Fruit fly (Drosophila melanogaster): Measurements from ENCODE around the gene CG14073.

Gene CG14073

dm6 chr3L:18781653-18782629, 38.5 kb downstream of the CG14073 start:
- TF ChIP-seq Hr78 (GFP tag; optimal IDR thresholded peaks at IDR 0.05) (no peak), CG9705 (GFP tag; optimal IDR thresholded peaks at IDR 0.05) (no peak), psq (GFP tag; optimal IDR thresholded peaks at IDR 0.05) (no peak), woc (GFP tag; optimal IDR thresholded peaks at IDR 0.05) (no peak), Hnf4 (GFP tag; optimal IDR thresholded peaks at IDR 0.05) (no peak), pan (optimal IDR thresholded peaks at IDR 0.05) (no peak), Myc (optimal IDR thresholded peaks at IDR 0.05) (no peak), fru (GFP tag; optimal IDR thresholded peaks at IDR 0.05) (no peak), Dfd (GFP tag; optimal IDR thresholded peaks at IDR 0.05) (no peak), ey (GFP tag; optimal IDR thresholded peaks at IDR 0.05) (no peak), tai (GFP tag; optimal IDR thresholded peaks at IDR 0.05) (no peak), HLH106 (tag; optimal IDR thresholded peaks at IDR 0.05) (no peak), CG32264 (GFP tag; optimal IDR thresholded peaks at IDR 0.05) (no peak), Rel (GFP tag; optimal IDR thresholded peaks at IDR 0.05) (no peak), Rel (tag; optimal IDR thresholded peaks at IDR 0.05) (no peak), CrebA (GFP tag; optimal IDR thresholded peaks at IDR 0.05; ENCODE audit: borderline replicate concordance) (no peak), sage (GFP tag; optimal IDR thresholded peaks at IDR 0.05) (no peak), Jra (GFP tag; optimal IDR thresholded peaks at IDR 0.05) (no peak), br (GFP tag; optimal IDR thresholded peaks at IDR 0.05) (no peak)

- no peak for TF ChIP-seq Dif (GFP tag; optimal IDR thresholded peaks at IDR 0.05; ENCODE audit: partially characterized antibody)
- TF ChIP-seq foxo (GFP tag; optimal IDR thresholded peaks at IDR 0.05): no peak
- no peak for TF ChIP-seq Hr78 (GFP tag; optimal IDR thresholded peaks at IDR 0.05)
- TF ChIP-seq Abd-B (GFP tag; optimal IDR thresholded peaks at IDR 0.05): no peak
- TF ChIP-seq Myc (optimal IDR thresholded peaks at IDR 0.05): no peak
- TF ChIP-seq dl (GFP tag; optimal IDR thresholded peaks at IDR 0.05; ENCODE audit: insufficient read depth in 1 of 2, partially characterized antibody in 2 of 2): no peak
- no peak for TF ChIP-seq CG32264 (GFP tag; optimal IDR thresholded peaks at IDR 0.05)
- no peak for TF ChIP-seq rgr (GFP tag; optimal IDR thresholded peaks at IDR 0.05)
- TF ChIP-seq usp (GFP tag; optimal IDR thresholded peaks at IDR 0.05): no peak
- no peak for TF ChIP-seq GATAd (GFP tag; optimal IDR thresholded peaks at IDR 0.05)
- no peak for TF ChIP-seq woc (GFP tag; optimal IDR thresholded peaks at IDR 0.05)
- no peak for TF ChIP-seq Hr83 (GFP tag; optimal IDR thresholded peaks at IDR 0.05; ENCODE audit: poor library complexity, severe bottlenecking)
- TF ChIP-seq lola (GFP tag; optimal IDR thresholded peaks at IDR 0.05): no peak
- TF ChIP-seq tai (GFP tag; optimal IDR thresholded peaks at IDR 0.05): no peak
- TF ChIP-seq N (GFP tag; optimal IDR thresholded peaks at IDR 0.05): no peak
- no peak for TF ChIP-seq HLH106 (tag; optimal IDR thresholded peaks at IDR 0.05)
- TF ChIP-seq sv (GFP tag; optimal IDR thresholded peaks at IDR 0.05): no peak
- no peak for TF ChIP-seq CG9705 (GFP tag; optimal IDR thresholded peaks at IDR 0.05)
- TF ChIP-seq pan (optimal IDR thresholded peaks at IDR 0.05): no peak
- no peak for TF ChIP-seq h (GFP tag; optimal IDR thresholded peaks at IDR 0.05)
Measured at dm6 chr3L:18772014-18772560, 48.4 kb downstream of the CG14073 start.

dm6 chr3L:18771095-18772013, 49.1 kb downstream of the CG14073 start:
- peak; percentile 11 for TF ChIP-seq ey (GFP tag; optimal IDR thresholded peaks at IDR 0.05)
- TF ChIP-seq dsf (GFP tag; optimal IDR thresholded peaks at IDR 0.05; ENCODE audit: borderline replicate concordance): no peak
- TF ChIP-seq usp (GFP tag; optimal IDR thresholded peaks at IDR 0.05): no peak
- TF ChIP-seq CG32264 (GFP tag; optimal IDR thresholded peaks at IDR 0.05): peak; percentile 35
- TF ChIP-seq N (GFP tag; optimal IDR thresholded peaks at IDR 0.05): no peak
- TF ChIP-seq brk (GFP tag; optimal IDR thresholded peaks at IDR 0.05): peak; percentile 25
- peak; percentile 22 to 68 for TF ChIP-seq foxo (GFP tag; optimal IDR thresholded peaks at IDR 0.05)
- no peak for TF ChIP-seq CG9705 (GFP tag; optimal IDR thresholded peaks at IDR 0.05)
- no peak for TF ChIP-seq tai (GFP tag; optimal IDR thresholded peaks at IDR 0.05)
- TF ChIP-seq HLH106 (tag; optimal IDR thresholded peaks at IDR 0.05): peak; percentile 16
- no peak for TF ChIP-seq dmrt93B (GFP tag; optimal IDR thresholded peaks at IDR 0.05)
- no peak for TF ChIP-seq GATAd (GFP tag; optimal IDR thresholded peaks at IDR 0.05)
- TF ChIP-seq sage (GFP tag; optimal IDR thresholded peaks at IDR 0.05): no peak
- no peak for TF ChIP-seq pan (optimal IDR thresholded peaks at IDR 0.05)
- TF ChIP-seq Hr83 (GFP tag; optimal IDR thresholded peaks at IDR 0.05; ENCODE audit: poor library complexity, severe bottlenecking): no peak
- TF ChIP-seq Jra (GFP tag; optimal IDR thresholded peaks at IDR 0.05): no peak
- peak; percentile 70 for TF ChIP-seq psq (GFP tag; optimal IDR thresholded peaks at IDR 0.05)
- TF ChIP-seq Vsx2 (GFP tag; optimal IDR thresholded peaks at IDR 0.05; ENCODE audit: partially characterized antibody): peak; percentile 43
- peak; percentile 67 for TF ChIP-seq Sp1 (GFP tag; optimal IDR thresholded peaks at IDR 0.05)
- TF ChIP-seq Dfd (GFP tag; optimal IDR thresholded peaks at IDR 0.05): no peak
- TF ChIP-seq Dif (GFP tag; optimal IDR thresholded peaks at IDR 0.05; ENCODE audit: partially characterized antibody): peak; percentile 75
- TF ChIP-seq dl (GFP tag; optimal IDR thresholded peaks at IDR 0.05; ENCODE audit: insufficient read depth in 1 of 2, partially characterized antibody in 2 of 2): peak; percentile 69 to 71
- TF ChIP-seq Abd-B (GFP tag; optimal IDR thresholded peaks at IDR 0.05): no peak
- TF ChIP-seq Rel (GFP tag; optimal IDR thresholded peaks at IDR 0.05): peak; percentile 29
- peak; percentile 16 for TF ChIP-seq Rel (tag; optimal IDR thresholded peaks at IDR 0.05)
- peak; percentile 57 for TF ChIP-seq jim (GFP tag; optimal IDR thresholded peaks at IDR 0.05)
- peak; percentile 66 for TF ChIP-seq br (GFP tag; optimal IDR thresholded peaks at IDR 0.05)
- TF ChIP-seq CrebA (GFP tag; optimal IDR thresholded peaks at IDR 0.05; ENCODE audit: borderline replicate concordance): peak; percentile 65
- peak; percentile 32 for TF ChIP-seq OdsH (GFP tag; optimal IDR thresholded peaks at IDR 0.05)
